Fruit fly (Drosophila melanogaster) whole organism, pupa: Measurements from ENCODE around the gene Nadsyn.

Experiments used
- CG10348 ChIP-seq: fragments of 200-800 bp; sonication (Bioruptor generic); IDR thresholded peaks from 2 replicates; pipeline ENCODE4 v1.3.6; 2022; ENCODE audit warnings: missing biosample characterization, missing genetic modification characterization
- CG12605 ChIP-seq: fragments of 200-800 bp; sonication (Bioruptor generic); IDR thresholded peaks from 2 replicates; pipeline ENCODE4 v1.3.6; 2022; ENCODE audit warnings: missing biosample characterization, missing genetic modification characterization
- CG13204 ChIP-seq: fragments of 200-800 bp; sonication (Bioruptor generic); optimal IDR thresholded peaks from 2 replicates; lab custom pipeline; 2018; ENCODE audit warnings: missing biosample characterization, mild to moderate bottlenecking, missing genetic modification characterization, moderate library complexity
- CG14655 ChIP-seq: fragments of 200-800 bp; sonication (Bioruptor generic); optimal IDR thresholded peaks from 3 replicates; lab custom pipeline; 2017; ENCODE audit warnings: mild to moderate bottlenecking, missing biosample characterization, missing genetic modification reagents, missing genetic modification characterization
- CG15710 ChIP-seq: fragments of 200-800 bp; sonication (Bioruptor generic); optimal IDR thresholded peaks from 2 replicates; lab custom pipeline; 2018; ENCODE audit warnings: missing biosample characterization, mild to moderate bottlenecking, missing genetic modification characterization, moderate library complexity
- CG17806 ChIP-seq: fragments of 200-800 bp; sonication (Bioruptor generic); optimal IDR thresholded peaks from 2 replicates; lab custom pipeline; 2018; ENCODE audit warnings: missing biosample characterization, mild to moderate bottlenecking, missing genetic modification characterization, moderate library complexity
- CG32121 ChIP-seq: fragments of 200-800 bp; sonication (Bioruptor generic); IDR thresholded peaks from 2 replicates; pipeline ENCODE4 v1.3.6; 2022; ENCODE audit warnings: missing biosample characterization, missing genetic modification characterization
- CG34367 ChIP-seq: fragments of 200-800 bp; sonication (Bioruptor generic); optimal IDR thresholded peaks from 2 replicates; lab custom pipeline; 2018; ENCODE audit warnings: missing biosample characterization, mild to moderate bottlenecking, missing genetic modification characterization
- CG4496 ChIP-seq: fragments of 200-800 bp; sonication (Bioruptor generic); IDR thresholded peaks from 3 replicates; pipeline ENCODE4 v1.3.6; 2022; ENCODE audit warnings: missing biosample characterization, missing genetic modification characterization
- CG8159 ChIP-seq: fragments of 200-800 bp; sonication (Bioruptor generic); optimal IDR thresholded peaks from 3 replicates; lab custom pipeline; 2018; ENCODE audit warnings: missing biosample characterization, mild to moderate bottlenecking, missing genetic modification characterization, moderate library complexity
- CG8301 ChIP-seq: fragments of 200-800 bp; sonication (Bioruptor generic); optimal IDR thresholded peaks from 2 replicates; lab custom pipeline; 2018; ENCODE audit warnings: missing biosample characterization, mild to moderate bottlenecking, missing genetic modification characterization
- CG9948 ChIP-seq: fragments of 200-800 bp; sonication (Bioruptor generic); optimal IDR thresholded peaks from 2 replicates; lab custom pipeline; 2018; ENCODE audit warnings: missing biosample characterization, mild to moderate bottlenecking, missing genetic modification characterization, moderate library complexity
- D1 ChIP-seq: fragments of 200-800 bp; sonication (Bioruptor generic); optimal IDR thresholded peaks from 2 replicates; lab custom pipeline; 2018; ENCODE audit warnings: missing biosample characterization, mild to moderate bottlenecking, missing genetic modification characterization, moderate library complexity
- EcR ChIP-seq: fragments of 200-800 bp; sonication (Bioruptor generic); optimal IDR thresholded peaks from 3 replicates; lab custom pipeline; 2019; ENCODE audit warnings: missing biosample characterization, missing genetic modification characterization, mild to moderate bottlenecking, moderate library complexity, missing genetic modification reagents
- Ets98B ChIP-seq: fragments of 200-800 bp; sonication (Bioruptor generic); IDR thresholded peaks from 2 replicates; pipeline ENCODE4 v1.3.6; 2022; ENCODE audit warnings: missing biosample characterization, missing genetic modification characterization
- Pif1A ChIP-seq: fragments of 200-800 bp; sonication (Bioruptor generic); optimal IDR thresholded peaks from 3 replicates; lab custom pipeline; 2016; ENCODE audit warnings: missing biosample characterization, missing genetic modification characterization
- Pif1B ChIP-seq: fragments of 200-800 bp; sonication (Bioruptor generic); optimal IDR thresholded peaks from 3 replicates; lab custom pipeline; 2016; ENCODE audit warnings: missing biosample characterization, missing genetic modification characterization
- Snoo ChIP-seq: fragments of 200-800 bp; sonication (Bioruptor generic); optimal IDR thresholded peaks from 3 replicates; lab custom pipeline; 2017; ENCODE audit warnings: missing biosample characterization, mild to moderate bottlenecking, missing genetic modification characterization, inconsistent platforms
- fd96Ca ChIP-seq: fragments of 200-800 bp; sonication (Bioruptor generic); IDR thresholded peaks from 3 replicates; pipeline ENCODE4 v1.3.6; 2022; ENCODE audit warnings: missing biosample characterization, missing genetic modification characterization
- gl ChIP-seq: fragments of 200-800 bp; sonication (Bioruptor generic); optimal IDR thresholded peaks from 2 replicates; lab custom pipeline; 2018; ENCODE audit warnings: missing biosample characterization, mild to moderate bottlenecking, missing genetic modification characterization
- rn ChIP-seq: fragments of 200-800 bp; sonication (Bioruptor generic); IDR thresholded peaks from 2 replicates; pipeline ENCODE4 v1.3.6; 2022; ENCODE audit warnings: missing biosample characterization, missing genetic modification characterization

Gene Nadsyn

DNA sequence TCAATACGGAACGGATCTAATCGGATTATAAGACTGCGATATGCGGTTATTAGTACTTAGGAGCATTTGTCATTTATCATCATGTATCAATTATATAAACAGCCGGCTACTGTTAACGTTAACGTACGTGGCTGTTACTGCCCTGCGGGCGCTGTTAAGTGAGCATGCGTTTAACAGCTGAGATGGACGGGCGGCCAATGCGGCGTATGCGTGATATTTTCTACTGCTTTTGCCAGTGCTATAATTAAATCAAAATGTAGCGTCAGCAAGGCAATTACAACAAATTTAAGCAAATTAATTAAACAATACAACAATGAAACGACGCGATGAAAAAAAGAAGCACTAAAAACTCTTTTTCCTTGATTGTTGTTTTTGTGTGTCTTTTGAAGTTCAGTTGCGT is 80.5 kb downstream of the Nadsyn start:
- TF ChIP-seq Pif1B (GFP tag; lab: Kevin White, UChicago) (no peak), Snoo (no peak), CG13204 (no peak), CG4496 (GFP tag; lab: Robert Waterston, UW) (no peak), CG8301 (tag; lab: Kevin White, UChicago) (no peak), CG8159 (tag; lab: Kevin White, UChicago) (no peak), Pif1A (GFP tag; lab: Kevin White, UChicago) (no peak), CG17806 (tag; lab: Kevin White, UChicago) (no peak), fd96Ca (GFP tag; lab: Robert Waterston, UW) (no peak), Ets98B (GFP tag; lab: Robert Waterston, UW) (no peak), CG14655 (no peak), CG12605 (GFP tag; lab: Robert Waterston, UW) (no peak), rn (GFP tag; lab: Robert Waterston, UW) (no peak), CG10348 (GFP tag; lab: Robert Waterston, UW) (no peak), CG9948 (tag; lab: Kevin White, UChicago) (no peak)

DNA sequence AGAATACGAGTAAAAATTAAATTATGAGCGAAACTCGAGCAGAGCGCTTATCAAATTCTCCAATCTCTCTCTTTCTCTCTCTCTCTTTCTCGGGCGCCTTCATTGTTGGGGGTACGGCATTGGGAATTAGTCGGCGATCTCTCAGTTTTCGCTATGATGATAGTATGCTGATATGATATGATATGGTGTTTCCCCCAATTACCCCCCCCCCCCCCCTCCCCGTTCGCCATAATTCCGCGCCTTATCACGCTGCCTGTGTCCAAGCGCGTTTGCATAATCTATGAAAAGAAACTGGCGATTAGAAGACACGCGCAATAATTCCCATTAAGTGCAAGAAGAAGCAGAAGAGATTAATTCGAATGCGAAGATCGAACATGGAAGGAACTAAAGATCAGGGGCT is 81.3 kb downstream of the Nadsyn start:
- TF ChIP-seq CG8301 (tag; lab: Kevin White, UChicago), result no peak
- TF ChIP-seq Pif1A (GFP tag; lab: Kevin White, UChicago), result no peak
- TF ChIP-seq CG9948 (tag; lab: Kevin White, UChicago), result no peak
- TF ChIP-seq Pif1B (GFP tag; lab: Kevin White, UChicago), result no peak
- no peak for TF ChIP-seq CG14655
- no peak for TF ChIP-seq gl
- no peak for TF ChIP-seq rn (GFP tag; lab: Robert Waterston, UW)
- no peak for TF ChIP-seq fd96Ca (GFP tag; lab: Robert Waterston, UW)
- no peak for TF ChIP-seq CG13204
- TF ChIP-seq CG12605 (GFP tag; lab: Robert Waterston, UW), result no peak
- TF ChIP-seq CG8159 (tag; lab: Kevin White, UChicago), result no peak
- no peak for TF ChIP-seq CG4496 (GFP tag; lab: Robert Waterston, UW)
- TF ChIP-seq Snoo, result no peak
- no peak for TF ChIP-seq CG15710 (tag; lab: Kevin White, UChicago)
- TF ChIP-seq CG17806 (tag; lab: Kevin White, UChicago), result no peak
- no peak for TF ChIP-seq CG10348 (GFP tag; lab: Robert Waterston, UW)
- TF ChIP-seq EcR (GFP tag; lab: Kevin White, UChicago), result no peak
- no peak for TF ChIP-seq D1 (tag; lab: Kevin White, UChicago)

DNA sequence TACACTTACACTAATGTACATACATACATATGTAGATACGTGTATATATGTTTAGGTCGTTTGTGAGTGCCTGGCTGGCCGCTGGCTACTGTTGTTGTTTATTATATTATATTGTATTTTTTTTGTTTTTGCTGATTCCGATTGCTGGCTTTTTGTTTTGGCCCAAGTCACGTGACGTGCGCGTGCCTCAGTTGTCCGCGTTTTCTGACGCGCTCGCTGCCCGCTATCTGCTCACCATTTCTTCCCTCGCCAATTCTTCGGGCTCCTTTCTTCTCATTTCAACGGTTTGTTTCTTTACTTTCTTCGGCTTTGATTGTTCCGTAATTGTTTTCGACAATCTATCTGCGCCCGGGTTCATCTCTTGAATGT is 83.1 kb downstream of the Nadsyn start:
- no peak for TF ChIP-seq Snoo
- TF ChIP-seq CG8159 (tag; lab: Kevin White, UChicago), result no peak
- no peak for TF ChIP-seq CG13204
- TF ChIP-seq CG4496 (GFP tag; lab: Robert Waterston, UW), result no peak
- no peak for TF ChIP-seq Pif1A (GFP tag; lab: Kevin White, UChicago)
- TF ChIP-seq CG12605 (GFP tag; lab: Robert Waterston, UW), result no peak
- TF ChIP-seq Pif1B (GFP tag; lab: Kevin White, UChicago), result no peak
- no peak for TF ChIP-seq fd96Ca (GFP tag; lab: Robert Waterston, UW)
- no peak for TF ChIP-seq gl
- no peak for TF ChIP-seq CG32121
- TF ChIP-seq CG34367, result no peak
- TF ChIP-seq CG9948 (tag; lab: Kevin White, UChicago), result no peak
- no peak for TF ChIP-seq CG17806 (tag; lab: Kevin White, UChicago)
- TF ChIP-seq CG14655, result no peak
- no peak for TF ChIP-seq rn (GFP tag; lab: Robert Waterston, UW)
- TF ChIP-seq, all 21 proteins: peak for 0
